Fruit fly (Drosophila melanogaster): ENCODE results near the gene Adss.

DNA sequence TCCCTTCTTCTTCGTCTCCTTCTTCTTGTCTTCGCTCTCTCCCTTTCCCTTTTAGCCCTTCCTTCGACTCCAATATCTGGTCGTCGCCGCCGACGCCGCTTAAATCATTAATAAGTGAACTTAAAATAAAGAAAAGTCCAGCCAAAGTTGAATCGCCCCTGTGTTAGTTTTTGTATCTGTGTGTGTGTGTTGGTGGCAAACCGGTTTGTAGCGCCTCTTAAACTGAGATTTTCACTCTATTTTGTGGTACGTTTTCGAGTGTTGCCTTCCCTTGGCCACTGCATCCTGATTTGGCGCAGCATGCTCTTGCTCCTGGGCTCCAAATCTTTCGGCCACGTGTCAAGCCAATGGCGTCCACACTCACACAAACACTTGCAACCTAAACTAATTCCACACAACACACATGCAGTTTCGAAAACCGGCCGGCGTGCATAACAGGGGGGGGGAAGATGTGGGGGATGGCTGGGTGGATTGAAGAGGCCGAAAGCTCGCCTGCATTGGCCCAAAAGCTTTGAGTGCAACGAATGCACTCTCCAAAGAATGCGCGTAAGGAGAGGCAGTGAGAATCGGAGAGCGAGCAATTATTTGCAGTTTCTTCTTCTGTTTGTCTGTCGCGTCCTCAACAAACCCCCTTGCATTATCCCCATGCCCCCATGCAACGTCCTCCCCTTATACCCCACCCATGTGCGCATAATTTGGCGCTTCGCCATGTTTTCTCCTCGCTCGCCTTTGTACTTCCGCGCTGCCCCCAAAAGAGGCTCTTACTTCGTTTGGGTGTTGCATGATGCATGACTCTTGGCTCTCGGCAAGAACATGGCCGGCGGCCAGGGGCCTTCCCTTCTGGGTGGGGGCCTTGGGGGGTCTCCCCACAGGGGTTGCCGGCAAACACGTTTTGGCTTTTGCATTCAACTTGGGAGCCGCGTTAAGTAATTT lies 45.7 kb downstream of the Adss start:
- peak; percentile 75 for TF ChIP-seq CG12605 (GFP tag; IDR thresholded peaks at IDR 0.05)
- TF ChIP-seq Ets98B (GFP tag; IDR thresholded peaks at IDR 0.05), result peak; percentile 84
- no peak for TF ChIP-seq Pif1B (GFP tag; optimal IDR thresholded peaks at IDR 0.05)
- TF ChIP-seq CG17806 (tag; optimal IDR thresholded peaks at IDR 0.05), result no peak
- TF ChIP-seq EcR (GFP tag; optimal IDR thresholded peaks at IDR 0.05), result peak; percentile 64
- peak; percentile 41 for TF ChIP-seq CG8159 (tag; optimal IDR thresholded peaks at IDR 0.05)
- TF ChIP-seq rn (GFP tag; IDR thresholded peaks at IDR 0.05), result peak; percentile 43; the same call in 1 of the 2 replicates
- TF ChIP-seq D1 (tag; optimal IDR thresholded peaks at IDR 0.05), result no peak
- TF ChIP-seq Pif1A (GFP tag; optimal IDR thresholded peaks at IDR 0.05), result no peak
- no peak for TF ChIP-seq CG9948 (tag; optimal IDR thresholded peaks at IDR 0.05)
- peak; percentile 18 for TF ChIP-seq gl (tag; optimal IDR thresholded peaks at IDR 0.05)

All from whole organism, pupa.